Worm (Caenorhabditis elegans) whole organism, early embryonic: ENCODE data around the gene madf-5.

Experiments used
- B0310.2 ChIP-seq: sonication (generic microtip); optimal IDR thresholded peaks from 2 replicates; lab custom pipeline; 2016; ENCODE audit warnings: mild to moderate bottlenecking, missing genetic modification characterization, missing compliant biosample characterization
- ama-1 ChIP-seq: fragments of 150-350 bp; optimal IDR thresholded peaks from 2 replicates; lab custom pipeline; 2014
- ceh-36 ChIP-seq: sonication (generic microtip); optimal IDR thresholded peaks from 2 replicates; lab custom pipeline; 2016; ENCODE audit warnings: missing genetic modification characterization, inconsistent platforms, missing compliant biosample characterization
- ets-7 ChIP-seq: sonication (generic microtip); optimal IDR thresholded peaks from 2 replicates; lab custom pipeline; 2016; ENCODE audit warnings: missing genotype, missing genetic modification characterization, missing compliant biosample characterization
- flt-1 ChIP-seq: fragments of 200-800 bp; sonication (Bioruptor generic); IDR thresholded peaks from 2 replicates; pipeline ENCODE4 v1.3.6; 2022; ENCODE audit warnings: missing genetic modification characterization, missing compliant biosample characterization
- hmbx-1 ChIP-seq: sonication (generic microtip); optimal IDR thresholded peaks from 2 replicates; lab custom pipeline; 2016; ENCODE audit warnings: mild to moderate bottlenecking, missing genetic modification characterization, missing compliant biosample characterization
- hmg-4 ChIP-seq: fragments of 200-800 bp; sonication (Bioruptor generic); optimal IDR thresholded peaks from 2 replicates; lab custom pipeline; 2018; ENCODE audit warnings: mild to moderate bottlenecking, missing genetic modification characterization, missing compliant biosample characterization
- scrt-1 ChIP-seq: fragments of 200-800 bp; sonication (Bioruptor generic); IDR thresholded peaks from 2 replicates; pipeline ENCODE4 v1.3.6; 2022; ENCODE audit warnings: missing genetic modification characterization, missing compliant biosample characterization
- tbx-37 ChIP-seq: fragments of 200-800 bp; sonication (Bioruptor generic); conservative IDR thresholded peaks from 2 replicates; pipeline ENCODE4 v1.3.6; 2022; ENCODE audit warnings: missing genetic modification reagents, missing genetic modification characterization, missing compliant biosample characterization

DNA sequence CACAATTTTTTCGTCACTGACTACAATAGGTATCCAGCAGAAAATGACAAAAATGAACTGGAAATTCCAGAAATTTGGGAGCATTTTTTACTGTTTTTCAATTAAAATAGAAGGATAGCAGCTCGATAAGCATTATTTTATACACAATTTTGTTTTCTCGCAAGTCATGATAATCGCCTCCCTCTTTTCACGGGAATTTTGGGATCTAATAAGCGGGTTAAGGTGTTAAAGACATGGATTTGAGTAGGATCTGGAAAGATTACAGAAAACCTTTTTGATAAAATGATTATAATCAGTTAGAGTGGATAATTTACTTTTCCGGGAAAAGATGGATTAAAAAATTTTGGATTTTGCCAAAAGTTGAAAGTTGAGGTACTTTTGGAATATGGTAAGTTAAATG lies 24.7 kb upstream of the madf-5 start, which contains the start of gene gcy-29:
- no peak for TF ChIP-seq B0310.2 (tag; lab: Kevin White, UChicago)
- no peak for TF ChIP-seq ama-1 (lab: Kevin White, UChicago)
- no peak for TF ChIP-seq hmg-4 (GFP tag; lab: Kevin White, UChicago)
- TF ChIP-seq scrt-1 (GFP tag; lab: Robert Waterston, UW) = no peak
- no peak for TF ChIP-seq tbx-37 (GFP tag; lab: Robert Waterston, UW)
- no peak for TF ChIP-seq hmbx-1 (tag; lab: Kevin White, UChicago)
- TF ChIP-seq flt-1 (GFP tag; lab: Robert Waterston, UW) = no peak
- TF ChIP-seq ceh-36 (tag; lab: Kevin White, UChicago) = no peak
- no peak for TF ChIP-seq ets-7
